Worm (Caenorhabditis elegans): Measurements from ENCODE around the gene C18B2.5.

C18B2.5 gene

ce11 chrX:3650100-3650809, 39.4 kb upstream of the C18B2.5 start, which contains the start of the genes sax-1 and R11G1.2 (continued):
- peak; percentile 5; the same call in 1 of the 2 replicates for TF ChIP-seq isw-1 (GFP tag; IDR thresholded peaks at IDR 0.05)
- peak; percentile 3 for TF ChIP-seq lin-39 (tag; optimal IDR thresholded peaks at IDR 0.05)
- TF ChIP-seq nhr-90 (tag; optimal IDR thresholded peaks at IDR 0.05; ENCODE audit: poor library complexity), result peak; percentile 43
- TF ChIP-seq jun-1 (tag; optimal IDR thresholded peaks at IDR 0.05), result no peak
- peak; percentile 36 to 67 for TF ChIP-seq lin-35 (GFP tag; optimal IDR thresholded peaks at IDR 0.05)
- TF ChIP-seq nhr-237 (tag; optimal IDR thresholded peaks at IDR 0.05), result no peak
- TF ChIP-seq ama-1 (optimal IDR thresholded peaks at IDR 0.05), result no peak
- TF ChIP-seq tbx-2 (tag; optimal IDR thresholded peaks at IDR 0.05), result peak; percentile 49
- TF ChIP-seq ceh-88 (GFP tag; IDR thresholded peaks at IDR 0.05), result peak; percentile 15; the same call in 1 of the 2 replicates
- TF ChIP-seq C04F5.9 (tag; optimal IDR thresholded peaks at IDR 0.05), result no peak
- TF ChIP-seq zip-4 (GFP tag; optimal IDR thresholded peaks at IDR 0.05), result no peak
- peak; percentile 60 for TF ChIP-seq swsn-7 (tag; optimal IDR thresholded peaks at IDR 0.05)
- TF ChIP-seq ceh-90 (tag; optimal IDR thresholded peaks at IDR 0.05), result no peak
- TF ChIP-seq C16A3.4 (tag; optimal IDR thresholded peaks at IDR 0.05), result peak; percentile 35
- TF ChIP-seq nhr-28 (tag; optimal IDR thresholded peaks at IDR 0.05), result no peak
- no peak for TF ChIP-seq vab-15 (tag; optimal IDR thresholded peaks at IDR 0.05)
- peak in 1 of 2 experiments; percentile 40 for TF ChIP-seq ztf-11 (tag; optimal IDR thresholded peaks at IDR 0.05)
- no peak for TF ChIP-seq pag-3 (tag; optimal IDR thresholded peaks at IDR 0.05; ENCODE audit: borderline replicate concordance, insufficient read depth)
- TF ChIP-seq unc-98 (GFP tag; IDR thresholded peaks at IDR 0.05), result no peak
- no peak for TF ChIP-seq C34B4.2 (tag; optimal IDR thresholded peaks at IDR 0.05)
- no peak for TF ChIP-seq mef-2 (tag; optimal IDR thresholded peaks at IDR 0.05)
- TF ChIP-seq ztf-4 (tag; optimal IDR thresholded peaks at IDR 0.05), result no peak
- TF ChIP-seq elt-3 (tag; optimal IDR thresholded peaks at IDR 0.05), result no peak
- no peak for TF ChIP-seq unc-30 (tag; optimal IDR thresholded peaks at IDR 0.05)
- no peak for TF ChIP-seq skn-1 (tag; optimal IDR thresholded peaks at IDR 0.05)
- TF ChIP-seq rnt-1 (tag; optimal IDR thresholded peaks at IDR 0.05), result peak; percentile 52
- no peak for TF ChIP-seq sptf-1 (tag; optimal IDR thresholded peaks at IDR 0.05)
- TF ChIP-seq nhr-71 (tag; optimal IDR thresholded peaks at IDR 0.05), result peak; percentile 71
- TF ChIP-seq lsy-2 (tag; optimal IDR thresholded peaks at IDR 0.05), result peak; percentile 58 to 59
- no peak for TF ChIP-seq ceh-8 (GFP tag; optimal IDR thresholded peaks at IDR 0.05)
- no peak for TF ChIP-seq nhr-12 (tag; optimal IDR thresholded peaks at IDR 0.05)
- peak; percentile 30 for TF ChIP-seq unc-86 (tag; optimal IDR thresholded peaks at IDR 0.05)
- TF ChIP-seq ceh-82 (tag; optimal IDR thresholded peaks at IDR 0.05), result peak in 2 of 3 experiments; percentile 1 to 53
- TF ChIP-seq lin-13 (GFP tag; optimal IDR thresholded peaks at IDR 0.05), result peak; percentile 24
- TF ChIP-seq mdl-1 (tag; optimal IDR thresholded peaks at IDR 0.05), result peak; percentile 49 to 87

- TF ChIP-seq zag-1 (tag; optimal IDR thresholded peaks at IDR 0.05) (no peak), unc-62 (GFP tag; optimal IDR thresholded peaks at IDR 0.05) (no peak), lin-14 (GFP tag; optimal IDR thresholded peaks at IDR 0.05) (peak; percentile 77), ceh-82 (tag; optimal IDR thresholded peaks at IDR 0.05) (no peak), hlh-4 (tag; optimal IDR thresholded peaks at IDR 0.05) (no peak), nhr-71 (tag; optimal IDR thresholded peaks at IDR 0.05) (peak; percentile 32), rnt-1 (tag; optimal IDR thresholded peaks at IDR 0.05) (peak; percentile 40), nhr-47 (tag; optimal IDR thresholded peaks at IDR 0.05) (no peak), nhr-84 (tag; optimal IDR thresholded peaks at IDR 0.05) (no peak), pag-3 (tag; optimal IDR thresholded peaks at IDR 0.05; ENCODE audit: borderline replicate concordance, insufficient read depth) (peak; percentile 85), nhr-11 (tag; optimal IDR thresholded peaks at IDR 0.05) (no peak), ama-1 (optimal IDR thresholded peaks at IDR 0.05) (no peak), efl-3 (GFP tag; optimal IDR thresholded peaks at IDR 0.05) (no peak), alr-1 (tag; optimal IDR thresholded peaks at IDR 0.05; ENCODE audit: borderline replicate concordance) (no peak), sox-4 (tag; optimal IDR thresholded peaks at IDR 0.05) (no peak)
These were observed 35.0 kb upstream of the C18B2.5 start for ce11 chrX:3645924-3646323.

Measured in whole organism, L1 larva.